Worm (Caenorhabditis elegans): ENCODE results near the gene aakg-2.

- no peak for TF ChIP-seq snpc-4 (tag; optimal IDR thresholded peaks at IDR 0.05)
- TF ChIP-seq nhr-6 (tag; optimal IDR thresholded peaks at IDR 0.05): no peak
- no peak for TF ChIP-seq egl-27 (tag; optimal IDR thresholded peaks at IDR 0.05)
- TF ChIP-seq unc-62 (GFP tag; optimal IDR thresholded peaks at IDR 0.05): no peak
- no peak for TF ChIP-seq alr-1 (tag; optimal IDR thresholded peaks at IDR 0.05)
- no peak for TF ChIP-seq mdl-1 (tag; optimal IDR thresholded peaks at IDR 0.05)
- TF ChIP-seq ZK546.5 (tag; optimal IDR thresholded peaks at IDR 0.05): no peak
- TF ChIP-seq unc-55 (GFP tag; optimal IDR thresholded peaks at IDR 0.05): no peak
- no peak for TF ChIP-seq lin-13 (GFP tag; optimal IDR thresholded peaks at IDR 0.05)
- TF ChIP-seq lsy-2 (tag; optimal IDR thresholded peaks at IDR 0.05): no peak
- no peak for TF ChIP-seq dmd-4 (tag; optimal IDR thresholded peaks at IDR 0.05)
- no peak for TF ChIP-seq gmeb-1 (tag; optimal IDR thresholded peaks at IDR 0.05)
Observed at ce11 chrX:16844924-16845323, 23.9 kb downstream of the aakg-2 start, which contains the start of gene F41G4.8.
